Worm (Caenorhabditis elegans): Measurements from ENCODE around the gene C30F2.5.

- TF ChIP-seq elt-3 (tag; optimal IDR thresholded peaks at IDR 0.05), result no peak
- TF ChIP-seq nhr-76 (tag; optimal IDR thresholded peaks at IDR 0.05), result no peak
- TF ChIP-seq snpc-4 (tag; optimal IDR thresholded peaks at IDR 0.05), result no peak
- TF ChIP-seq bed-3 (GFP tag; optimal IDR thresholded peaks at IDR 0.05), result no peak
- TF ChIP-seq pha-4 (tag; optimal IDR thresholded peaks at IDR 0.05), result no peak
- no peak for TF ChIP-seq flh-1 (GFP tag; optimal IDR thresholded peaks at IDR 0.05)
- TF ChIP-seq blmp-1 (tag; optimal IDR thresholded peaks at IDR 0.05), result no peak
Measured at ce11 chrX:16082024-16082423, 12.4 kb upstream of the C30F2.5 start, which contains the start of gene idpp-14.
